Fruit fly (Drosophila melanogaster) Kc167 (cell line): ENCODE measurements around the gene CG11034.

Experiments used
- Myc ChIP-seq: fragments of >200 bp; optimal IDR thresholded peaks from 2 replicates; lab custom pipeline; 2017; ENCODE audit warnings: missing external identifiers
- insv ChIP-seq: fragments of >200 bp; optimal IDR thresholded peaks from 3 replicates; lab custom pipeline; 2018; ENCODE audit warnings: missing external identifiers
- psq ChIP-seq: fragments of >200 bp; optimal IDR thresholded peaks from 2 replicates; lab custom pipeline; 2017; ENCODE audit warnings: missing external identifiers
- ttk ChIP-seq: sonication (Bioruptor generic); optimal IDR thresholded peaks from 2 replicates; lab custom pipeline; 2017; ENCODE audit warnings: missing external identifiers

dm6 chr2L:5781181-5781580, 24.0 kb upstream of the CG11034 start:
- TF ChIP-seq Myc (no peak), psq (lab: Kevin White, UChicago) (no peak), insv (lab: Kevin White, UChicago) (no peak), ttk (lab: Kevin White, UChicago) (no peak)
